Fruit fly (Drosophila melanogaster): Measurements from ENCODE around the gene pira.

The pira gene

dm6 chrX:12747746-12748710 is 15.4 kb downstream of the pira start (continued):
- TF ChIP-seq CG10959 (GFP tag; IDR thresholded peaks at IDR 0.05) (no peak), Sox102F (GFP tag; optimal IDR thresholded peaks at IDR 0.05) (peak; percentile 74), tx (GFP tag; optimal IDR thresholded peaks at IDR 0.05) (no peak), cato (GFP tag; optimal IDR thresholded peaks at IDR 0.05; ENCODE audit: borderline replicate concordance) (no peak), CG3847 (GFP tag; IDR thresholded peaks at IDR 0.05) (no peak; the same call in 1 of the 2 replicates), Rx (GFP tag; IDR thresholded peaks at IDR 0.05) (no peak), Antp (GFP tag; optimal IDR thresholded peaks at IDR 0.05) (no peak), CG17328 (GFP tag; IDR thresholded peaks at IDR 0.05) (peak; percentile 37; the same call in 1 of the 2 replicates), Dek (tag; optimal IDR thresholded peaks at IDR 0.05) (peak; percentile 4), CG15479 (GFP tag; optimal IDR thresholded peaks at IDR 0.05) (peak; percentile 58), CG13123 (GFP tag; optimal IDR thresholded peaks at IDR 0.05) (no peak), run (tag; optimal IDR thresholded peaks at IDR 0.05) (peak; percentile 40), p53 (GFP tag; optimal IDR thresholded peaks at IDR 0.05) (no peak), Dbx (GFP tag; IDR thresholded peaks at IDR 0.05) (0 out of 3 replicates have a peak, but pooled peaks have one; percentile 10), CG1647 (GFP tag; optimal IDR thresholded peaks at IDR 0.05) (no peak), sim (GFP tag; IDR thresholded peaks at IDR 0.05) (no peak), Atf3 (GFP tag; optimal IDR thresholded peaks at IDR 0.05) (no peak), dan (GFP tag; IDR thresholded peaks at IDR 0.05) (no peak), NC2β (GFP tag; optimal IDR thresholded peaks at IDR 0.05) (no peak), ftz-f1 (GFP tag; optimal IDR thresholded peaks at IDR 0.05) (no peak), CG10462 (GFP tag; optimal IDR thresholded peaks at IDR 0.05) (no peak), HmgZ (tag; optimal IDR thresholded peaks at IDR 0.05) (peak; percentile 7), CG12769 (tag; optimal IDR thresholded peaks at IDR 0.05) (no peak), phol (tag; optimal IDR thresholded peaks at IDR 0.05) (peak; percentile 79), CG13296 (GFP tag; optimal IDR thresholded peaks at IDR 0.05) (peak; percentile 26), sima (GFP tag; optimal IDR thresholded peaks at IDR 0.05) (no peak), CG11247 (GFP tag; IDR thresholded peaks at IDR 0.05) (no peak), pita (GFP tag; optimal IDR thresholded peaks at IDR 0.05) (no peak), Ssrp (tag; optimal IDR thresholded peaks at IDR 0.05) (peak; percentile 62), cg (GFP tag; optimal IDR thresholded peaks at IDR 0.05) (no peak), prd (optimal IDR thresholded peaks at IDR 0.05) (no peak), prd (GFP tag; IDR thresholded peaks at IDR 0.05) (peak; percentile 59; the same call in 2 of the 3 replicates), CG2129 (GFP tag; IDR thresholded peaks at IDR 0.05; ENCODE audit: partially characterized antibody) (no peak), slou (GFP tag; optimal IDR thresholded peaks at IDR 0.05) (no peak), gsb-n (tag; optimal IDR thresholded peaks at IDR 0.05) (peak; percentile 86), ranshi (GFP tag; IDR thresholded peaks at IDR 0.05) (0 out of 2 replicates have a peak, but pooled peaks have one; percentile 52), abd-A (tag; optimal IDR thresholded peaks at IDR 0.05) (peak; percentile 52), CG10274 (GFP tag; optimal IDR thresholded peaks at IDR 0.05) (no peak), Atf-2 (GFP tag; optimal IDR thresholded peaks at IDR 0.05) (no peak), Optix (GFP tag; IDR thresholded peaks at IDR 0.05) (no peak), CG3995 (GFP tag; optimal IDR thresholded peaks at IDR 0.05) (no peak), BEAF-32 (GFP tag; optimal IDR thresholded peaks at IDR 0.05) (no peak), CG12391 (tag; optimal IDR thresholded peaks at IDR 0.05) (peak; percentile 81), pzg (GFP tag; optimal IDR thresholded peaks at IDR 0.05) (no peak), CG4730 (GFP tag; IDR thresholded peaks at IDR 0.05) (no peak), zen2 (GFP tag; IDR thresholded peaks at IDR 0.05; ENCODE audit: partially characterized antibody) (no peak), CG4282 (GFP tag; optimal IDR thresholded peaks at IDR 0.05) (no peak), Spps (tag; optimal IDR thresholded peaks at IDR 0.05) (peak; percentile 49), Ada2b (GFP tag; IDR thresholded peaks at IDR 0.05) (peak; percentile 24; the same call in 1 of the 2 replicates)

All from whole organism, embryonic.